Worm (Caenorhabditis elegans): Measurements from ENCODE around the gene asp-6.

- no peak for TF ChIP-seq scrt-1 (GFP tag; IDR thresholded peaks at IDR 0.05)
- no peak for TF ChIP-seq ceh-36 (tag; optimal IDR thresholded peaks at IDR 0.05)
- no peak for TF ChIP-seq pes-1 (GFP tag; IDR thresholded peaks at IDR 0.05)
- TF ChIP-seq ama-1 (optimal IDR thresholded peaks at IDR 0.05), result no peak
- TF ChIP-seq ceh-13 (GFP tag; optimal IDR thresholded peaks at IDR 0.05), result no peak
- TF ChIP-seq tra-4 (tag; optimal IDR thresholded peaks at IDR 0.05), result no peak
- TF ChIP-seq tbx-11 (GFP tag; IDR thresholded peaks at IDR 0.05), result no peak
- no peak for TF ChIP-seq flt-1 (GFP tag; IDR thresholded peaks at IDR 0.05)
- TF ChIP-seq aly-1 (tag; optimal IDR thresholded peaks at IDR 0.05), result no peak
- no peak for TF ChIP-seq hmbx-1 (tag; optimal IDR thresholded peaks at IDR 0.05)
- TF ChIP-seq B0310.2 (tag; optimal IDR thresholded peaks at IDR 0.05), result no peak
- no peak for TF ChIP-seq ets-7 (tag; optimal IDR thresholded peaks at IDR 0.05)
- no peak for TF ChIP-seq hnd-1 (tag; optimal IDR thresholded peaks at IDR 0.05)
These were observed 47.6 kb downstream of the asp-6 start, which contains the start of the genes cogc-6 and air-1 for ce11 chrV:8221083-8221538.
